Worm (Caenorhabditis elegans): ENCODE data around the gene spp-13.

The spp-13 gene

DNA sequence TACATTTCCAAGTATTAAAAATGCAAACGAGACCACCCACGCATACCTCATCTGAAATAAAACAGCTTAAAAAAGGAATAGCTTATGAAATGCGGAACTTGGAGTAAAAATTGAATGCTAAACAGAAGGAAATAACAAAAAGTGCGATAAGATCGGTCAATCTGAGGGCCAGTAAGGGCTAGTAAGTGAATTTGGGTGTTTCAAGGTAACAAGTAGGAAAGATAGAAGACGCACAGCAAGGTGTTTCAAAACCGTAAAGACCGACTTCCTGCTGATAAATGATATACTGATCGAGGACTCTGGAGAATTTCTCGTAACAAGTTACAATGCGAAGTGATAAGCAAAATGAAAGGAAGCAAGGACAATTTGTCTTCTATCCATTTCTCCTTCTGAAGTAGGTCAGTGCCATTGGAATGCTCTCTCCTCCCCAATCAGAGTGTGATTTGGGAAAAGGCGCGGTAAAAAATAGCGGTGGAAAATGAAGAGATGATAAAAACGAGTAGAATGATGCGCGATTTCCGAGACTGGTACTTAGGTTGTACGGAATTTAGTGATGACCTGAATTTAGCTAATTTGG, 37.4 kb upstream of the spp-13 start, which contains the start of gene dpy-6:
Gene dpy-6, minus strand, starts transcription at position 51 of the 577 bp plus-strand sequence.
- TF ChIP-seq drap-1 (GFP tag; optimal IDR thresholded peaks at IDR 0.05) (no peak), mep-1 (tag; optimal IDR thresholded peaks at IDR 0.05) (no peak), unc-62 (GFP tag; optimal IDR thresholded peaks at IDR 0.05) (no peak), elt-1 (tag; optimal IDR thresholded peaks at IDR 0.05; ENCODE audit: borderline replicate concordance, insufficient read depth) (no peak), lin-32 (GFP tag; optimal IDR thresholded peaks at IDR 0.05) (no peak), mab-5 (tag; optimal IDR thresholded peaks at IDR 0.05) (no peak), sptf-1 (tag; optimal IDR thresholded peaks at IDR 0.05) (no peak), nhr-28 (tag; optimal IDR thresholded peaks at IDR 0.05) (no peak), cnd-1 (tag; optimal IDR thresholded peaks at IDR 0.05) (no peak)

- no peak for TF ChIP-seq unc-39 (tag; optimal IDR thresholded peaks at IDR 0.05)
- TF ChIP-seq pha-4 (tag; optimal IDR thresholded peaks at IDR 0.05), result no peak
- no peak for TF ChIP-seq M03D4.4 (tag; optimal IDR thresholded peaks at IDR 0.05)
- no peak for TF ChIP-seq nhr-28 (tag; optimal IDR thresholded peaks at IDR 0.05)
- TF ChIP-seq snpc-4 (tag; optimal IDR thresholded peaks at IDR 0.05), result no peak
- TF ChIP-seq nhr-2 (tag; optimal IDR thresholded peaks at IDR 0.05), result no peak
Observed at ce11 chrX:8446108-8446507, 27.8 kb upstream of the spp-13 start, which contains the start of gene F16F9.1. Gene F16F9.1, plus strand, starts transcription at chrX:8446408.

- TF ChIP-seq nhr-2 (tag; optimal IDR thresholded peaks at IDR 0.05) (no peak), ces-1 (GFP tag; optimal IDR thresholded peaks at IDR 0.05) (peak; percentile 94), snpc-4 (tag; optimal IDR thresholded peaks at IDR 0.05) (no peak)
Observed at ce11 chrX:8444922-8445321, 26.6 kb upstream of the spp-13 start.

- TF ChIP-seq nhr-76 (tag; optimal IDR thresholded peaks at IDR 0.05) (no peak), cnd-1 (tag; optimal IDR thresholded peaks at IDR 0.05) (no peak), elt-3 (tag; optimal IDR thresholded peaks at IDR 0.05) (no peak), unc-62 (GFP tag; optimal IDR thresholded peaks at IDR 0.05) (peak; percentile 15)
Observed at ce11 chrX:8440001-8440735, 21.8 kb upstream of the spp-13 start.

- TF ChIP-seq lsy-2 (tag; optimal IDR thresholded peaks at IDR 0.05), result no peak
- no peak for TF ChIP-seq flh-1 (GFP tag; optimal IDR thresholded peaks at IDR 0.05)
- no peak for TF ChIP-seq drap-1 (GFP tag; optimal IDR thresholded peaks at IDR 0.05)
- TF ChIP-seq ceh-43 (GFP tag; optimal IDR thresholded peaks at IDR 0.05), result no peak
- no peak for TF ChIP-seq mab-5 (tag; optimal IDR thresholded peaks at IDR 0.05)
Observed at ce11 chrX:8438756-8439155, 20.4 kb upstream of the spp-13 start.

ce11 chrX:8432361-8432760, 14.0 kb upstream of the spp-13 start, which contains the start of gene kin-9:
Gene kin-9, plus strand, starts transcription at chrX:8432661.
- TF ChIP-seq sptf-1 (tag; optimal IDR thresholded peaks at IDR 0.05), result no peak
- TF ChIP-seq mls-2 (tag; optimal IDR thresholded peaks at IDR 0.05), result no peak
- no peak for TF ChIP-seq lin-32 (GFP tag; optimal IDR thresholded peaks at IDR 0.05)
- no peak for TF ChIP-seq ceh-39 (tag; optimal IDR thresholded peaks at IDR 0.05)
- TF ChIP-seq ces-1 (GFP tag; optimal IDR thresholded peaks at IDR 0.05), result no peak
- TF ChIP-seq M03D4.4 (tag; optimal IDR thresholded peaks at IDR 0.05), result no peak

- TF ChIP-seq zip-8 (tag; optimal IDR thresholded peaks at IDR 0.05), result no peak
- no peak for TF ChIP-seq flh-1 (GFP tag; optimal IDR thresholded peaks at IDR 0.05)
- TF ChIP-seq ztf-11 (tag; optimal IDR thresholded peaks at IDR 0.05), result no peak
- TF ChIP-seq snpc-4 (tag; optimal IDR thresholded peaks at IDR 0.05), result no peak
- TF ChIP-seq drap-1 (GFP tag; optimal IDR thresholded peaks at IDR 0.05), result no peak
- no peak for TF ChIP-seq lsy-2 (tag; optimal IDR thresholded peaks at IDR 0.05)
- no peak for TF ChIP-seq sem-2 (GFP tag; optimal IDR thresholded peaks at IDR 0.05)
- TF ChIP-seq nhr-28 (tag; optimal IDR thresholded peaks at IDR 0.05), result no peak
- no peak for TF ChIP-seq M03D4.4 (tag; optimal IDR thresholded peaks at IDR 0.05)
- no peak for TF ChIP-seq ceh-83 (GFP tag; optimal IDR thresholded peaks at IDR 0.05)
- TF ChIP-seq bed-3 (GFP tag; optimal IDR thresholded peaks at IDR 0.05), result no peak
- no peak for TF ChIP-seq ceh-39 (tag; optimal IDR thresholded peaks at IDR 0.05)
Observed at ce11 chrX:8429503-8429902, 11.2 kb upstream of the spp-13 start.
